Fruit fly (Drosophila melanogaster) whole organism, embryonic: ENCODE data around the gene CG13481.

Experiments
- B-H2 ChIP-seq: fragments of 200-800 bp; sonication (Bioruptor generic); optimal IDR thresholded peaks from 2 replicates; lab custom pipeline; 2018; ENCODE audit warnings: missing biosample characterization, mild to moderate bottlenecking, missing genetic modification characterization
- C15 ChIP-seq: fragments of 200-800 bp; sonication (Bioruptor generic); IDR thresholded peaks from 3 replicates; pipeline ENCODE4 v1.3.6; 2022; ENCODE audit warnings: missing biosample characterization, missing genetic modification characterization
- CG10462 ChIP-seq: fragments of 200-800 bp; sonication (Bioruptor generic); optimal IDR thresholded peaks from 2 replicates; lab custom pipeline; 2016; ENCODE audit warnings: missing biosample characterization, missing genetic modification characterization
- CG10654 ChIP-seq: fragments of 200-800 bp; sonication (Bioruptor generic); optimal IDR thresholded peaks from 2 replicates; lab custom pipeline; 2016; ENCODE audit warnings: missing biosample characterization, missing genetic modification characterization
- CG10979 ChIP-seq: fragments of 200-800 bp; sonication (Bioruptor generic); optimal IDR thresholded peaks from 2 replicates; lab custom pipeline; 2018; ENCODE audit warnings: missing biosample characterization, mild to moderate bottlenecking, missing genetic modification characterization, moderate library complexity
- CG11247 ChIP-seq: fragments of 200-800 bp; sonication (Bioruptor generic); IDR thresholded peaks from 2 replicates; pipeline ENCODE4 v1.3.6; 2022; ENCODE audit warnings: missing biosample characterization, missing genetic modification characterization
- CG11504 ChIP-seq: fragments of 200-800 bp; sonication (Bioruptor generic); optimal IDR thresholded peaks from 3 replicates; lab custom pipeline; 2019; ENCODE audit warnings: missing biosample characterization, mild to moderate bottlenecking, missing genetic modification characterization, moderate library complexity
- CG12236 ChIP-seq: fragments of 200-800 bp; sonication (Bioruptor generic); optimal IDR thresholded peaks from 2 replicates; lab custom pipeline; 2016; ENCODE audit warnings: missing biosample characterization, missing genetic modification characterization
- CG1529 ChIP-seq: fragments of 200-800 bp; sonication (Bioruptor generic); optimal IDR thresholded peaks from 3 replicates; lab custom pipeline; 2018; ENCODE audit warnings: missing biosample characterization, missing genetic modification characterization
- CG15601 ChIP-seq: fragments of 200-800 bp; sonication (Bioruptor generic); optimal IDR thresholded peaks from 3 replicates; lab custom pipeline; 2019; ENCODE audit warnings: missing biosample characterization, mild to moderate bottlenecking, missing genetic modification characterization, moderate library complexity
- CG17359 ChIP-seq: fragments of 200-800 bp; sonication (Bioruptor generic); optimal IDR thresholded peaks from 3 replicates; lab custom pipeline; 2018; ENCODE audit warnings: missing biosample characterization, mild to moderate bottlenecking, missing genetic modification characterization, moderate library complexity
- CG17385 ChIP-seq: fragments of 200-800 bp; sonication (Bioruptor generic); optimal IDR thresholded peaks from 3 replicates; lab custom pipeline; 2018; ENCODE audit warnings: missing biosample characterization, mild to moderate bottlenecking, missing genetic modification characterization
- CG17568 ChIP-seq: fragments of 200-800 bp; sonication (Bioruptor generic); optimal IDR thresholded peaks from 2 replicates; lab custom pipeline; 2018; ENCODE audit warnings: missing biosample characterization, mild to moderate bottlenecking, missing genetic modification characterization, moderate library complexity
- CG17829 ChIP-seq: fragments of 200-800 bp; optimal IDR thresholded peaks from 2 replicates; lab custom pipeline; 2019; ENCODE audit warnings: missing biosample characterization, mild to moderate bottlenecking, missing genetic modification characterization, moderate library complexity
- CG18262 ChIP-seq: fragments of 200-800 bp; optimal IDR thresholded peaks from 3 replicates; lab custom pipeline; 2019; ENCODE audit warnings: missing biosample characterization, mild to moderate bottlenecking, missing genetic modification characterization, moderate library complexity
- CG18599 ChIP-seq: fragments of 200-800 bp; sonication (Bioruptor generic); optimal IDR thresholded peaks from 3 replicates; lab custom pipeline; 2017; ENCODE audit warnings: missing biosample characterization, missing genetic modification characterization, mild to moderate bottlenecking, moderate library complexity, missing genetic modification reagents
- CG2712 ChIP-seq: fragments of 200-800 bp; optimal IDR thresholded peaks from 3 replicates; lab custom pipeline; 2019; ENCODE audit warnings: missing biosample characterization, mild to moderate bottlenecking, missing genetic modification characterization, moderate library complexity
- CG3847 ChIP-seq: fragments of 200-800 bp; sonication (Bioruptor generic); IDR thresholded peaks from 2 replicates; pipeline ENCODE4 v1.3.6; 2022; ENCODE audit warnings: missing biosample characterization, missing genetic modification characterization
- CG42726 ChIP-seq: fragments of 200-800 bp; sonication (Bioruptor generic); IDR thresholded peaks from 2 replicates; pipeline ENCODE4 v1.3.6; 2022; ENCODE audit warnings: missing biosample characterization, missing genetic modification characterization; ENCODE audit not compliant: partially characterized antibody
- CG4707 ChIP-seq: fragments of 200-800 bp; sonication (Bioruptor generic); optimal IDR thresholded peaks from 2 replicates; lab custom pipeline; 2018; ENCODE audit warnings: missing biosample characterization, mild to moderate bottlenecking, missing genetic modification characterization, moderate library complexity
- CG5953 ChIP-seq: fragments of 200-800 bp; sonication (Bioruptor generic); IDR thresholded peaks from 2 replicates; pipeline ENCODE4 v1.3.6; 2022; ENCODE audit warnings: missing biosample characterization, missing genetic modification characterization
- CG6689 ChIP-seq: fragments of 200-800 bp; sonication (Bioruptor generic); IDR thresholded peaks from 2 replicates; pipeline ENCODE4 v1.3.6; 2022; ENCODE audit warnings: missing biosample characterization, missing genetic modification characterization
- CG6765 ChIP-seq: fragments of 200-800 bp; sonication (Bioruptor generic); optimal IDR thresholded peaks from 3 replicates; lab custom pipeline; 2017; ENCODE audit warnings: missing biosample characterization, mild to moderate bottlenecking, missing genetic modification characterization
- CG7839 ChIP-seq: fragments of 200-800 bp; sonication (Bioruptor generic); optimal IDR thresholded peaks from 3 replicates; lab custom pipeline; 2018; ENCODE audit warnings: missing biosample characterization, mild to moderate bottlenecking, missing genetic modification characterization, moderate library complexity
- CG9876 ChIP-seq: fragments of 200-800 bp; sonication (Bioruptor generic); optimal IDR thresholded peaks from 2 replicates; lab custom pipeline; 2016; ENCODE audit warnings: missing biosample characterization, missing genetic modification characterization
- CG9932 ChIP-seq: fragments of 200-800 bp; sonication (Bioruptor generic); IDR thresholded peaks from 2 replicates; pipeline ENCODE4 v1.3.6; 2022; ENCODE audit warnings: missing biosample characterization, missing genetic modification characterization
- CoRest ChIP-seq: fragments of 200-800 bp; sonication (Bioruptor generic); optimal IDR thresholded peaks from 3 replicates; lab custom pipeline; 2018; ENCODE audit warnings: missing biosample characterization, mild to moderate bottlenecking, missing genetic modification characterization, moderate library complexity
- E2f2 ChIP-seq: fragments of 200-800 bp; sonication (Bioruptor generic); IDR thresholded peaks from 2 replicates; pipeline ENCODE4 v1.3.6; 2022; ENCODE audit warnings: missing biosample characterization, missing genetic modification characterization
- H15 ChIP-seq: fragments of 200-800 bp; sonication (Bioruptor generic); IDR thresholded peaks from 3 replicates; pipeline ENCODE4 v1.3.6; 2022; ENCODE audit warnings: missing biosample characterization, missing genetic modification characterization
- Hand ChIP-seq: fragments of 200-800 bp; sonication (Bioruptor generic); optimal IDR thresholded peaks from 2 replicates; lab custom pipeline; 2017; ENCODE audit warnings: mild to moderate bottlenecking, missing biosample characterization, missing genetic modification reagents, missing genetic modification characterization
- Hr51 ChIP-seq, 2 experiments: fragments of 200-800 bp; sonication (Bioruptor generic); optimal IDR thresholded peaks; 2 replicates in 1 of 2; 3 replicates in 1 of 2; lab custom pipeline; 2016 to 2018; ENCODE audit warnings: missing biosample characterization in 2 of 2, missing genetic modification characterization in 2 of 2, mild to moderate bottlenecking in 1 of 2, moderate library complexity in 1 of 2
- Hr78 ChIP-seq, 2 experiments: fragments of 200-800 bp in 1 of 2; fragments of >200 bp in 1 of 2; sonication (Bioruptor generic) in 1 of 2; optimal IDR thresholded peaks; 2 replicates each; lab custom pipeline; 2017 to 2019; ENCODE audit warnings: missing biosample characterization in 2 of 2, missing genetic modification characterization in 2 of 2, mild to moderate bottlenecking in 1 of 2, moderate library complexity in 1 of 2
- MBD-R2 ChIP-seq: fragments of 200-800 bp; sonication (Bioruptor generic); IDR thresholded peaks from 2 replicates; pipeline ENCODE4 v1.3.6; 2022; ENCODE audit warnings: missing biosample characterization, missing genetic modification characterization
- Ptx1 ChIP-seq: fragments of 200-800 bp; sonication (Bioruptor generic); IDR thresholded peaks from 2 replicates; pipeline ENCODE4 v1.3.6; 2022; ENCODE audit warnings: missing biosample characterization, missing genetic modification characterization
- cad ChIP-seq: fragments of >200 bp; optimal IDR thresholded peaks from 2 replicates; lab custom pipeline; 2017; ENCODE audit warnings: missing biosample characterization, missing genetic modification characterization
- cg ChIP-seq: fragments of 200-800 bp; sonication (Bioruptor generic); optimal IDR thresholded peaks from 3 replicates; lab custom pipeline; 2019; ENCODE audit warnings: missing biosample characterization, mild to moderate bottlenecking, missing genetic modification characterization, moderate library complexity
- chm ChIP-seq: fragments of 200-800 bp; sonication (Bioruptor generic); IDR thresholded peaks from 2 replicates; pipeline ENCODE4 v1.3.6; 2022; ENCODE audit warnings: missing biosample characterization, missing genetic modification characterization
- ci ChIP-seq: fragments of 200-800 bp; sonication (Bioruptor generic); IDR thresholded peaks from 3 replicates; pipeline ENCODE4 v1.3.6; 2022; ENCODE audit warnings: missing biosample characterization, missing genetic modification characterization
- eve ChIP-seq, 2 experiments: fragments of >200 bp; optimal IDR thresholded peaks; 2 replicates each; lab custom pipeline; 2017; ENCODE audit warnings: missing biosample characterization in 2 of 2, missing genetic modification characterization in 2 of 2
- fru ChIP-seq: fragments of >200 bp; optimal IDR thresholded peaks from 2 replicates; lab custom pipeline; 2017
- gce ChIP-seq: fragments of 200-800 bp; sonication (Bioruptor generic); IDR thresholded peaks from 3 replicates; pipeline ENCODE4 v1.3.6; 2022; ENCODE audit warnings: missing biosample characterization, missing genetic modification characterization
- gem ChIP-seq: fragments of 200-800 bp; sonication (Bioruptor generic); optimal IDR thresholded peaks from 2 replicates; lab custom pipeline; 2019; ENCODE audit warnings: missing biosample characterization, mild to moderate bottlenecking, missing genetic modification characterization, moderate library complexity
- lola ChIP-seq, 3 experiments: fragments of >200 bp in 2 of 3; fragments of 200-800 bp in 1 of 3; sonication (Bioruptor generic) in 1 of 3; optimal IDR thresholded peaks; 2 replicates each; lab custom pipeline; 2017 to 2019; ENCODE audit warnings: missing biosample characterization in 3 of 3, missing genetic modification characterization in 3 of 3, mild to moderate bottlenecking in 1 of 3, moderate library complexity in 1 of 3
- onecut ChIP-seq: fragments of 200-800 bp; sonication (Bioruptor generic); IDR thresholded peaks from 2 replicates; pipeline ENCODE4 v1.3.6; 2022; ENCODE audit warnings: missing biosample characterization, missing genetic modification characterization
- prd ChIP-seq, 3 experiments: fragments of >200 bp in 2 of 3; fragments of 200-800 bp in 1 of 3; sonication (Bioruptor generic) in 1 of 3; optimal IDR thresholded peaks in 2 of 3; IDR thresholded peaks in 1 of 3; 2 replicates in 2 of 3; 3 replicates in 1 of 3; pipeline versions ENCODE4 v1.3.6 to Lab custom; 2017 to 2022; ENCODE audit warnings: missing biosample characterization in 1 of 3, missing genetic modification characterization in 1 of 3
- sd ChIP-seq: fragments of 200-800 bp; sonication (Bioruptor generic); optimal IDR thresholded peaks from 3 replicates; lab custom pipeline; 2018; ENCODE audit warnings: missing biosample characterization, mild to moderate bottlenecking, missing genetic modification characterization, moderate library complexity
- so ChIP-seq: fragments of 200-800 bp; sonication (Bioruptor generic); IDR thresholded peaks from 3 replicates; pipeline ENCODE4 v1.3.6; 2022; ENCODE audit warnings: missing biosample characterization, missing genetic modification characterization
- tgo ChIP-seq: fragments of 200-800 bp; sonication (Bioruptor generic); IDR thresholded peaks from 3 replicates; pipeline ENCODE4 v1.3.6; 2022; ENCODE audit warnings: missing biosample characterization, missing genetic modification characterization
- vnd ChIP-seq: fragments of 200-800 bp; sonication (Bioruptor generic); IDR thresholded peaks from 3 replicates; pipeline ENCODE4 v1.3.6; 2022; ENCODE audit warnings: missing biosample characterization, missing genetic modification characterization; ENCODE audit not compliant: partially characterized antibody

CG13481 gene

dm6 chr3L:14410892-14411291 lies 41.4 kb upstream of the CG13481 start (continued):
- TF ChIP-seq gem (tag; lab: Kevin White, UChicago), result peak; percentile 66
- no peak for TF ChIP-seq B-H2 (GFP tag; lab: Kevin White, UChicago)
- peak; percentile 42 for TF ChIP-seq CG7839 (tag; lab: Kevin White, UChicago)
- no peak for TF ChIP-seq cg (GFP tag; lab: Kevin White, UChicago)
- peak in 1 of 3 experiments; percentile 21 for TF ChIP-seq lola (GFP tag; optimal IDR thresholded peaks at IDR 0.05; lab: Kevin White, UChicago)
- no peak for TF ChIP-seq Hr78 (GFP tag; optimal IDR thresholded peaks at IDR 0.05; lab: Kevin White, UChicago)
- TF ChIP-seq vnd (GFP tag; lab: Robert Waterston, UW), result no peak
- no peak for TF ChIP-seq CG42726 (GFP tag; lab: Robert Waterston, UW)
- no peak for TF ChIP-seq CG3847
- peak; percentile 72 for TF ChIP-seq ci (GFP tag; lab: Robert Waterston, UW)
- TF ChIP-seq E2f2 (GFP tag; lab: Robert Waterston, UW), result 0 out of 2 replicates have a peak, but pooled peaks have one; percentile 8
- TF ChIP-seq prd (optimal IDR thresholded peaks at IDR 0.05; lab: Kevin White, UChicago), result no peak
- TF ChIP-seq prd (GFP tag; IDR thresholded peaks at IDR 0.05; lab: Robert Waterston, UW), result peak; percentile 49; the same call in 2 of the 3 replicates
- TF ChIP-seq cad (GFP tag; lab: Kevin White, UChicago), result no peak
- TF ChIP-seq onecut (GFP tag; lab: Robert Waterston, UW), result peak; percentile 24
- peak; percentile 37; the same call in 1 of the 2 replicates for TF ChIP-seq CG11247 (GFP tag; lab: Robert Waterston, UW)
- TF ChIP-seq CG6689 (GFP tag; lab: Robert Waterston, UW), result peak; percentile 47; the same call in 1 of the 2 replicates
- TF ChIP-seq CG17829, result peak; percentile 37
- peak; percentile 28; the same call in 1 of the 3 replicates for TF ChIP-seq tgo (GFP tag; lab: Robert Waterston, UW)
- TF ChIP-seq CG10654 (GFP tag; lab: Kevin White, UChicago), result no peak
- no peak for TF ChIP-seq CG4707 (GFP tag; lab: Kevin White, UChicago)
- peak; percentile 53 for TF ChIP-seq CG10979 (tag; lab: Kevin White, UChicago)
- no peak for TF ChIP-seq CG10462 (GFP tag; lab: Kevin White, UChicago)
- no peak for TF ChIP-seq gce (GFP tag; lab: Robert Waterston, UW)
- TF ChIP-seq MBD-R2 (GFP tag; lab: Robert Waterston, UW), result peak; percentile 3; the same call in 1 of the 2 replicates
- peak; percentile 47 for TF ChIP-seq CG18262 (tag; lab: Kevin White, UChicago)
- TF ChIP-seq CG9932, result no peak
- TF ChIP-seq CG1529 (GFP tag; lab: Kevin White, UChicago), result peak; percentile 14
- TF ChIP-seq Hr51 (GFP tag; optimal IDR thresholded peaks at IDR 0.05; lab: Kevin White, UChicago), result peak in 1 of 2 experiments; percentile 43
- no peak for TF ChIP-seq CG18599
- TF ChIP-seq chm, result peak; percentile 53; the same call in 1 of the 2 replicates
- 0 out of 2 replicates have a peak, but pooled peaks have one; percentile 26 for TF ChIP-seq Ptx1 (GFP tag; lab: Robert Waterston, UW)
- peak; percentile 60 for TF ChIP-seq CG2712 (tag; lab: Kevin White, UChicago)
- TF ChIP-seq CG11504 (tag; lab: Kevin White, UChicago), result peak; percentile 25
- no peak for TF ChIP-seq CG6765 (GFP tag; lab: Kevin White, UChicago)
- no peak for TF ChIP-seq eve (GFP tag; optimal IDR thresholded peaks at IDR 0.05; lab: Kevin White, UChicago)
- TF ChIP-seq CG17568, result no peak
- 0 out of 3 replicates have a peak, but pooled peaks have one; percentile 23 for TF ChIP-seq H15
- TF ChIP-seq fru (lab: Kevin White, UChicago), result no peak
- TF ChIP-seq CG17359 (tag; lab: Kevin White, UChicago), result peak; percentile 46
- TF ChIP-seq CG5953 (GFP tag; lab: Robert Waterston, UW), result no peak
- TF ChIP-seq C15, result no peak
- TF ChIP-seq CG15601, result peak; percentile 22
- peak; percentile 7 for TF ChIP-seq CG17385 (GFP tag; lab: Kevin White, UChicago)
- peak; percentile 36; the same call in 1 of the 3 replicates for TF ChIP-seq so (GFP tag; lab: Robert Waterston, UW)
- TF ChIP-seq CG12236 (GFP tag; lab: Kevin White, UChicago), result no peak
- TF ChIP-seq CG9876 (GFP tag; lab: Kevin White, UChicago), result no peak
- peak; percentile 28 for TF ChIP-seq CoRest (tag; lab: Kevin White, UChicago)
- TF ChIP-seq Hand, result no peak
- TF ChIP-seq sd, result no peak
